Fruit fly (Drosophila melanogaster) whole organism, embryonic: ENCODE measurements around the gene CG46465.

Source experiments
- Adf1 ChIP-seq: fragments of 200-800 bp; sonication (Bioruptor generic); IDR thresholded peaks from 2 replicates; pipeline ENCODE4 v1.3.6; 2022; ENCODE audit warnings: missing biosample characterization, missing genetic modification characterization
- Atf-2 ChIP-seq: fragments of 200-800 bp; sonication (Bioruptor generic); optimal IDR thresholded peaks from 2 replicates; lab custom pipeline; 2016; ENCODE audit warnings: missing biosample characterization, missing genetic modification characterization
- Atf3 ChIP-seq: fragments of 200-800 bp; sonication (Bioruptor generic); optimal IDR thresholded peaks from 3 replicates; lab custom pipeline; 2016; ENCODE audit warnings: missing biosample characterization, missing genetic modification characterization
- Bgb ChIP-seq: fragments of 200-800 bp; sonication (Bioruptor generic); IDR thresholded peaks from 2 replicates; pipeline ENCODE4 v1.3.6; 2022; ENCODE audit warnings: missing biosample characterization, missing genetic modification characterization; ENCODE audit not compliant: partially characterized antibody
- C15 ChIP-seq: fragments of 200-800 bp; sonication (Bioruptor generic); IDR thresholded peaks from 3 replicates; pipeline ENCODE4 v1.3.6; 2022; ENCODE audit warnings: missing biosample characterization, missing genetic modification characterization
- CG10959 ChIP-seq: fragments of 200-800 bp; sonication (Bioruptor generic); IDR thresholded peaks from 2 replicates; pipeline ENCODE4 v1.3.6; 2022; ENCODE audit warnings: missing biosample characterization, missing genetic modification characterization
- CG11247 ChIP-seq: fragments of 200-800 bp; sonication (Bioruptor generic); IDR thresholded peaks from 2 replicates; pipeline ENCODE4 v1.3.6; 2022; ENCODE audit warnings: missing biosample characterization, missing genetic modification characterization
- CG11504 ChIP-seq: fragments of 200-800 bp; sonication (Bioruptor generic); optimal IDR thresholded peaks from 3 replicates; lab custom pipeline; 2019; ENCODE audit warnings: missing biosample characterization, mild to moderate bottlenecking, missing genetic modification characterization, moderate library complexity
- CG1233 ChIP-seq: fragments of 200-800 bp; sonication (Bioruptor generic); optimal IDR thresholded peaks from 4 replicates; lab custom pipeline; 2018; ENCODE audit warnings: missing biosample characterization, mild to moderate bottlenecking, missing genetic modification characterization
- CG12769 ChIP-seq: fragments of 200-800 bp; sonication (Bioruptor generic); optimal IDR thresholded peaks from 2 replicates; lab custom pipeline; 2019; ENCODE audit warnings: missing biosample characterization, mild to moderate bottlenecking, missing genetic modification characterization, moderate library complexity
- CG13123 ChIP-seq: fragments of 200-800 bp; sonication (Bioruptor generic); optimal IDR thresholded peaks from 2 replicates; lab custom pipeline; 2016; ENCODE audit warnings: missing biosample characterization, missing genetic modification characterization
- CG14667 ChIP-seq: fragments of 200-800 bp; sonication (Bioruptor generic); IDR thresholded peaks from 2 replicates; pipeline ENCODE4 v1.3.6; 2022; ENCODE audit warnings: missing biosample characterization, missing genetic modification characterization
- CG14710 ChIP-seq: fragments of 200-800 bp; sonication (Bioruptor generic); optimal IDR thresholded peaks from 3 replicates; lab custom pipeline; 2019; ENCODE audit warnings: missing biosample characterization, mild to moderate bottlenecking, missing genetic modification characterization, moderate library complexity
- CG14860 ChIP-seq: fragments of 200-800 bp; sonication (Bioruptor generic); IDR thresholded peaks from 3 replicates; pipeline ENCODE4 v1.3.6; 2022; ENCODE audit warnings: missing biosample characterization, missing genetic modification characterization; ENCODE audit not compliant: partially characterized antibody
- CG14965 ChIP-seq: fragments of 200-800 bp; sonication (Bioruptor generic); optimal IDR thresholded peaks from 2 replicates; lab custom pipeline; 2016; ENCODE audit warnings: missing biosample characterization, missing genetic modification characterization, borderline replicate concordance
- CG15601 ChIP-seq: fragments of 200-800 bp; sonication (Bioruptor generic); optimal IDR thresholded peaks from 3 replicates; lab custom pipeline; 2019; ENCODE audit warnings: missing biosample characterization, mild to moderate bottlenecking, missing genetic modification characterization, moderate library complexity
- CG15696 ChIP-seq: fragments of 200-800 bp; sonication (Bioruptor generic); optimal IDR thresholded peaks from 2 replicates; lab custom pipeline; 2019; ENCODE audit warnings: missing biosample characterization, mild to moderate bottlenecking, missing genetic modification characterization, moderate library complexity
- CG16815 ChIP-seq: fragments of 200-800 bp; sonication (Bioruptor generic); optimal IDR thresholded peaks from 3 replicates; lab custom pipeline; 2017; ENCODE audit warnings: missing biosample characterization, mild to moderate bottlenecking, missing genetic modification characterization
- CG2129 ChIP-seq: fragments of 200-800 bp; sonication (Bioruptor generic); IDR thresholded peaks from 2 replicates; pipeline ENCODE4 v1.3.6; 2022; ENCODE audit warnings: missing biosample characterization, missing genetic modification characterization; ENCODE audit not compliant: partially characterized antibody
- CG2889 ChIP-seq: fragments of 200-800 bp; sonication (Bioruptor generic); IDR thresholded peaks from 3 replicates; pipeline ENCODE4 v1.3.6; 2022; ENCODE audit warnings: missing biosample characterization, missing genetic modification characterization
- CG31365 ChIP-seq: fragments of 200-800 bp; sonication (Bioruptor generic); optimal IDR thresholded peaks from 2 replicates; lab custom pipeline; 2018; ENCODE audit warnings: missing biosample characterization, mild to moderate bottlenecking, missing genetic modification characterization
- CG31388 ChIP-seq: fragments of 200-800 bp; sonication (Bioruptor generic); optimal IDR thresholded peaks from 2 replicates; lab custom pipeline; 2016; ENCODE audit warnings: missing biosample characterization, missing genetic modification characterization
- CG8281 ChIP-seq: fragments of 200-800 bp; sonication (Bioruptor generic); optimal IDR thresholded peaks from 2 replicates; lab custom pipeline; 2018; ENCODE audit warnings: missing biosample characterization, mild to moderate bottlenecking, missing genetic modification characterization, moderate library complexity
- CG8944 ChIP-seq: fragments of 200-800 bp; sonication (Bioruptor generic); optimal IDR thresholded peaks from 3 replicates; lab custom pipeline; 2016; ENCODE audit warnings: missing biosample characterization, missing genetic modification characterization
- D ChIP-seq, 2 experiments: fragments of 200-800 bp in 1 of 2; fragments of >200 bp in 1 of 2; sonication (Bioruptor generic) in 1 of 2; optimal IDR thresholded peaks; 2 replicates in 1 of 2; 3 replicates in 1 of 2; lab custom pipeline; 2017; ENCODE audit warnings: mild to moderate bottlenecking in 1 of 2, missing biosample characterization in 1 of 2, missing genetic modification characterization in 1 of 2, missing genetic modification reagents in 1 of 2
- Deaf1 ChIP-seq: fragments of 200-800 bp; optimal IDR thresholded peaks from 3 replicates; lab custom pipeline; 2019; ENCODE audit warnings: missing biosample characterization, mild to moderate bottlenecking, missing genetic modification characterization, moderate library complexity
- Fer2 ChIP-seq: fragments of 200-800 bp; sonication (Bioruptor generic); optimal IDR thresholded peaks from 2 replicates; lab custom pipeline; 2018; ENCODE audit warnings: missing biosample characterization, mild to moderate bottlenecking, missing genetic modification characterization, moderate library complexity
- NC2α ChIP-seq: fragments of 200-800 bp; sonication (Bioruptor generic); optimal IDR thresholded peaks from 2 replicates; lab custom pipeline; 2016; ENCODE audit warnings: missing biosample characterization, missing genetic modification characterization
- NK7.1 ChIP-seq: fragments of 200-800 bp; sonication (Bioruptor generic); optimal IDR thresholded peaks from 3 replicates; lab custom pipeline; 2016; ENCODE audit warnings: missing biosample characterization, missing genetic modification characterization
- NfI ChIP-seq: fragments of 200-800 bp; sonication (Bioruptor generic); optimal IDR thresholded peaks from 3 replicates; lab custom pipeline; 2018; ENCODE audit warnings: missing biosample characterization, mild to moderate bottlenecking, missing genetic modification characterization, moderate library complexity
- Oli ChIP-seq: fragments of 200-800 bp; sonication (Bioruptor generic); optimal IDR thresholded peaks from 2 replicates; lab custom pipeline; 2018; ENCODE audit warnings: missing biosample characterization, mild to moderate bottlenecking, missing genetic modification characterization, moderate library complexity
- Opbp ChIP-seq: fragments of 200-800 bp; sonication (Bioruptor generic); IDR thresholded peaks from 3 replicates; pipeline ENCODE4 v1.3.6; 2022; ENCODE audit warnings: missing biosample characterization, missing genetic modification characterization; ENCODE audit not compliant: partially characterized antibody
- Ravus ChIP-seq: fragments of 200-800 bp; sonication (Bioruptor generic); IDR thresholded peaks from 2 replicates; pipeline ENCODE4 v1.3.6; 2022; ENCODE audit warnings: missing biosample characterization, missing genetic modification characterization
- Six4 ChIP-seq: fragments of 200-800 bp; sonication (Bioruptor generic); optimal IDR thresholded peaks from 2 replicates; lab custom pipeline; 2016; ENCODE audit warnings: missing biosample characterization, missing genetic modification characterization
- Taf1 ChIP-seq: fragments of 200-800 bp; sonication (Bioruptor generic); IDR thresholded peaks from 2 replicates; pipeline ENCODE4 v1.3.6; 2022; ENCODE audit warnings: missing biosample characterization, missing genetic modification characterization
- aop ChIP-seq: fragments of 200-800 bp; sonication (Bioruptor generic); IDR thresholded peaks from 2 replicates; pipeline ENCODE4 v1.3.6; 2022; ENCODE audit warnings: missing biosample characterization, missing genetic modification characterization
- bigmax ChIP-seq: fragments of 200-800 bp; sonication (Bioruptor generic); optimal IDR thresholded peaks from 2 replicates; lab custom pipeline; 2018; ENCODE audit warnings: missing biosample characterization, mild to moderate bottlenecking, missing genetic modification characterization
- br ChIP-seq: fragments of >200 bp; optimal IDR thresholded peaks from 2 replicates; lab custom pipeline; 2017
- cad ChIP-seq: fragments of >200 bp; optimal IDR thresholded peaks from 2 replicates; lab custom pipeline; 2017; ENCODE audit warnings: missing biosample characterization, missing genetic modification characterization
- crp ChIP-seq, 2 experiments: fragments of 200-800 bp; sonication (Bioruptor generic); optimal IDR thresholded peaks; 2 replicates in 1 of 2; 3 replicates in 1 of 2; lab custom pipeline; 2017; ENCODE audit warnings: missing biosample characterization in 2 of 2, missing genetic modification characterization in 2 of 2, mild to moderate bottlenecking in 1 of 2, moderate library complexity in 1 of 2
- dm ChIP-seq: fragments of 200-800 bp; sonication (Bioruptor generic); optimal IDR thresholded peaks from 3 replicates; lab custom pipeline; 2016; ENCODE audit warnings: missing biosample characterization, missing genetic modification characterization
- gce ChIP-seq: fragments of 200-800 bp; sonication (Bioruptor generic); IDR thresholded peaks from 3 replicates; pipeline ENCODE4 v1.3.6; 2022; ENCODE audit warnings: missing biosample characterization, missing genetic modification characterization
- gem ChIP-seq: fragments of 200-800 bp; sonication (Bioruptor generic); optimal IDR thresholded peaks from 2 replicates; lab custom pipeline; 2019; ENCODE audit warnings: missing biosample characterization, mild to moderate bottlenecking, missing genetic modification characterization, moderate library complexity
- gro ChIP-seq: fragments of 200-800 bp; sonication (Bioruptor generic); optimal IDR thresholded peaks from 2 replicates; lab custom pipeline; 2016; ENCODE audit warnings: missing biosample characterization, missing genetic modification characterization
- ham ChIP-seq: fragments of 200-800 bp; sonication (Bioruptor generic); IDR thresholded peaks from 2 replicates; pipeline ENCODE4 v1.3.6; 2022; ENCODE audit warnings: missing biosample characterization, missing genetic modification characterization
- org-1 ChIP-seq: fragments of 200-800 bp; sonication (Bioruptor generic); optimal IDR thresholded peaks from 2 replicates; lab custom pipeline; 2017; ENCODE audit warnings: missing biosample characterization, missing genetic modification characterization
- peb ChIP-seq: fragments of 200-800 bp; sonication (Bioruptor generic); IDR thresholded peaks from 2 replicates; pipeline ENCODE4 v1.3.6; 2022; ENCODE audit warnings: missing biosample characterization, missing genetic modification characterization
- prd ChIP-seq, 3 experiments: fragments of >200 bp in 2 of 3; fragments of 200-800 bp in 1 of 3; sonication (Bioruptor generic) in 1 of 3; optimal IDR thresholded peaks in 2 of 3; IDR thresholded peaks in 1 of 3; 2 replicates in 2 of 3; 3 replicates in 1 of 3; pipeline versions ENCODE4 v1.3.6 to Lab custom; 2017 to 2022; ENCODE audit warnings: missing biosample characterization in 1 of 3, missing genetic modification characterization in 1 of 3
- stwl ChIP-seq: fragments of 200-800 bp; sonication (Bioruptor generic); optimal IDR thresholded peaks from 3 replicates; lab custom pipeline; 2018; ENCODE audit warnings: missing biosample characterization, mild to moderate bottlenecking, missing genetic modification characterization, moderate library complexity
- z ChIP-seq: fragments of 200-800 bp; sonication (Bioruptor generic); IDR thresholded peaks from 3 replicates; pipeline ENCODE4 v1.3.6; 2022; ENCODE audit warnings: missing biosample characterization, missing genetic modification characterization

Gene CG46465

DNA sequence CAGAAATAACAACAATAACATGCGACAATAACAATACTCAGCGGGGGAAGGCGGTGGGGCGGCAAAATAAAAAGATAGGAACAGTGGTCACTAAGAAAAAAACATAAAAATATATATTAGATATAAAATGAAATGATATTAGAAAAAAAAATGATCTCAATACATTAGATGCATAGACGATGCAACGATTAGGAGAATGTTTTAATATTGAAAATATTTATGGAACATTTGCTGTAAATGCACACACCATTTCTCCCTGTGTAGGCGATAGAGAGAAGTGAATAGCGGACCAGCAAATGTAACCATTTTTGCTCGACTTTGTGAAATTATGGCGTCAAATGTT lies 26.1 kb upstream of the CG46465 start (continued):
- TF ChIP-seq CG10959 (GFP tag; lab: Robert Waterston, UW) = peak; percentile 42; the same call in 1 of the 2 replicates
- peak; percentile 90 for TF ChIP-seq ham (GFP tag; lab: Robert Waterston, UW)
- TF ChIP-seq stwl (tag; lab: Kevin White, UChicago) = peak; percentile 6
- TF ChIP-seq prd (optimal IDR thresholded peaks at IDR 0.05; lab: Kevin White, UChicago) = no peak
- peak; percentile 92 for TF ChIP-seq prd (GFP tag; IDR thresholded peaks at IDR 0.05; lab: Robert Waterston, UW)
- peak; percentile 58 for TF ChIP-seq org-1 (GFP tag; lab: Kevin White, UChicago)
- no peak for TF ChIP-seq CG15601 (tag; lab: Kevin White, UChicago)
- TF ChIP-seq Bgb (GFP tag; lab: Robert Waterston, UW) = no peak
- no peak for TF ChIP-seq CG8944
- peak; percentile 73 for TF ChIP-seq Ravus (GFP tag; lab: Robert Waterston, UW)
- peak; percentile 37 for TF ChIP-seq CG13123 (GFP tag; lab: Kevin White, UChicago)
- TF ChIP-seq CG1233 (GFP tag; lab: Kevin White, UChicago) = peak; percentile 75
- peak; percentile 73 for TF ChIP-seq NfI
- peak; percentile 63 for TF ChIP-seq Six4
- TF ChIP-seq CG11504 (tag; lab: Kevin White, UChicago) = peak; percentile 81
- TF ChIP-seq Taf1 (GFP tag; lab: Robert Waterston, UW) = peak; percentile 95
- TF ChIP-seq D (optimal IDR thresholded peaks at IDR 0.05; lab: Kevin White, UChicago) = no peak
- TF ChIP-seq D (GFP tag; optimal IDR thresholded peaks at IDR 0.05; lab: Kevin White, UChicago) = peak; percentile 46
- TF ChIP-seq NK7.1 (GFP tag; lab: Kevin White, UChicago) = peak; percentile 10
- no peak for TF ChIP-seq cad (GFP tag; lab: Kevin White, UChicago)
- TF ChIP-seq z = peak; percentile 24; the same call in 1 of the 3 replicates
- peak; percentile 77 for TF ChIP-seq Adf1 (GFP tag; lab: Robert Waterston, UW)
- peak; percentile 57 for TF ChIP-seq CG8281 (tag; lab: Kevin White, UChicago)
- TF ChIP-seq CG2129 (GFP tag; lab: Robert Waterston, UW) = no peak
- TF ChIP-seq NC2α (GFP tag; lab: Kevin White, UChicago) = no peak
- TF ChIP-seq CG31388 = peak; percentile 37
- peak; percentile 66 for TF ChIP-seq CG15696 (tag; lab: Kevin White, UChicago)
- TF ChIP-seq Opbp (GFP tag; lab: Robert Waterston, UW) = no peak
- TF ChIP-seq CG31365 (tag; lab: Kevin White, UChicago) = peak; percentile 44
- TF ChIP-seq dm (GFP tag; lab: Kevin White, UChicago) = no peak
- peak; percentile 73 for TF ChIP-seq Oli (tag; lab: Kevin White, UChicago)
- TF ChIP-seq CG12769 = no peak
- TF ChIP-seq CG2889 = peak; percentile 92
- peak; percentile 61 for TF ChIP-seq Deaf1 (tag; lab: Kevin White, UChicago)
- TF ChIP-seq gem (tag; lab: Kevin White, UChicago) = peak; percentile 87
- no peak for TF ChIP-seq CG14860 (GFP tag; lab: Robert Waterston, UW)
- TF ChIP-seq CG16815 (GFP tag; lab: Kevin White, UChicago) = peak; percentile 8
- peak; percentile 61 for TF ChIP-seq gro (GFP tag; lab: Kevin White, UChicago)
- no peak for TF ChIP-seq CG14965 (GFP tag; lab: Kevin White, UChicago)
- no peak for TF ChIP-seq br (lab: Kevin White, UChicago)
- peak; percentile 65; the same call in 1 of the 3 replicates for TF ChIP-seq gce (GFP tag; lab: Robert Waterston, UW)
- TF ChIP-seq crp (GFP tag; optimal IDR thresholded peaks at IDR 0.05; lab: Kevin White, UChicago) = no peak
- TF ChIP-seq Fer2 = peak; percentile 77
- TF ChIP-seq CG14710 (tag; lab: Kevin White, UChicago) = peak; percentile 47
- peak; percentile 92 for TF ChIP-seq CG11247 (GFP tag; lab: Robert Waterston, UW)
- TF ChIP-seq C15 (GFP tag; lab: Robert Waterston, UW) = peak; percentile 88; the same call in 2 of the 3 replicates
- no peak for TF ChIP-seq aop (GFP tag; lab: Robert Waterston, UW)
- TF ChIP-seq bigmax (GFP tag; lab: Kevin White, UChicago) = no peak
- TF ChIP-seq peb = peak; percentile 56; the same call in 1 of the 2 replicates
- TF ChIP-seq CG14667 (GFP tag; lab: Robert Waterston, UW) = peak; percentile 80
- no peak for TF ChIP-seq Atf3 (GFP tag; lab: Kevin White, UChicago)
- peak; percentile 16 for TF ChIP-seq Atf-2 (GFP tag; lab: Kevin White, UChicago)
